Fruit fly (Drosophila melanogaster): ENCODE measurements around the gene Ndc80.
A peak's percentile ranks its signal among the peaks of the same experiment; 100 is the strongest.

Ndc80 gene

DNA sequence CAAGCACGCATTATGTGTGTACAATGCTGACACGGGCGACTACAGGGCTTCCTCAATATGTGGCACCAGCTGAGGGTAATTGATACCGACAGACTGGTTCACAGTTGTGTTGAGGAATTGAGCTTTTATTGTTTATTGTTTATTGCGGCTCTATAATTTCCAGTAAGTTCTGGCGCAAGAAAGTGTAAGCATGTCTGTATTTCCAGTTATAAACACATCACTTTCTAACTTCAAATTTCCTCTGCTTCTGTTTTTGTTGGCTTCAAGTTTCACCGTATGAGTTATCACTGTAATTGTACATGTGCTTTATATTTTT lies 14.7 kb upstream of the Ndc80 start (continued):
- TF ChIP-seq MTF-1 (GFP tag; optimal IDR thresholded peaks at IDR 0.05; ENCODE audit: borderline replicate concordance) = peak; percentile 26
- no peak for TF ChIP-seq tll (GFP tag; optimal IDR thresholded peaks at IDR 0.05)
- TF ChIP-seq croc (GFP tag; conservative IDR thresholded peaks at IDR 0.05) = peak; percentile 57
- TF ChIP-seq usp (GFP tag; optimal IDR thresholded peaks at IDR 0.05) = no peak
- TF ChIP-seq CG6654 (GFP tag; optimal IDR thresholded peaks at IDR 0.05) = peak; percentile 0
- peak; percentile 70 for TF ChIP-seq Blimp-1 (GFP tag; optimal IDR thresholded peaks at IDR 0.05)
- peak; percentile 45 for TF ChIP-seq CG8359 (GFP tag; optimal IDR thresholded peaks at IDR 0.05; ENCODE audit: borderline replicate concordance)
- TF ChIP-seq chinmo (GFP tag; IDR thresholded peaks at IDR 0.05; ENCODE audit: partially characterized antibody) = 0 out of 4 replicates have a peak, but pooled peaks have one; percentile 4
- peak; percentile 78 for TF ChIP-seq CG34376 (GFP tag; optimal IDR thresholded peaks at IDR 0.05)
- TF ChIP-seq CG18011 (GFP tag; optimal IDR thresholded peaks at IDR 0.05) = no peak
- TF ChIP-seq caup (GFP tag; optimal IDR thresholded peaks at IDR 0.05; ENCODE audit: severe bottlenecking) = peak; percentile 72
- peak; percentile 69 for TF ChIP-seq sd (tag; optimal IDR thresholded peaks at IDR 0.05)
- TF ChIP-seq HmgD (GFP tag; optimal IDR thresholded peaks at IDR 0.05) = peak; percentile 73
- peak; percentile 64 for TF ChIP-seq CG10366 (GFP tag; IDR thresholded peaks at IDR 0.05)
- no peak for TF ChIP-seq fd102C (GFP tag; optimal IDR thresholded peaks at IDR 0.05)
- peak; percentile 39; the same call in 1 of the 2 replicates for TF ChIP-seq H2.0 (GFP tag; IDR thresholded peaks at IDR 0.05)
- TF ChIP-seq CTCF (GFP tag; optimal IDR thresholded peaks at IDR 0.05) = no peak
- peak; percentile 72 for TF ChIP-seq BtbVII (GFP tag; optimal IDR thresholded peaks at IDR 0.05)
- peak; percentile 37 for TF ChIP-seq CG12236 (GFP tag; optimal IDR thresholded peaks at IDR 0.05)
- TF ChIP-seq CG1603 (tag; optimal IDR thresholded peaks at IDR 0.05) = peak; percentile 37
- TF ChIP-seq dimm (GFP tag; IDR thresholded peaks at IDR 0.05) = no peak
- TF ChIP-seq Nf-YC (tag; optimal IDR thresholded peaks at IDR 0.05) = peak; percentile 56
- peak; percentile 79 for TF ChIP-seq Hand (GFP tag; optimal IDR thresholded peaks at IDR 0.05)
- TF ChIP-seq twi (tag; optimal IDR thresholded peaks at IDR 0.05) = peak; percentile 46
- no peak for TF ChIP-seq CG10959 (GFP tag; IDR thresholded peaks at IDR 0.05)
- TF ChIP-seq Doc2 (GFP tag; IDR thresholded peaks at IDR 0.05) = peak; percentile 54
- peak; percentile 72 for TF ChIP-seq phol (tag; optimal IDR thresholded peaks at IDR 0.05)
- peak; percentile 96 for TF ChIP-seq Med (GFP tag)
- peak; percentile 79; the same call in 1 of the 2 replicates for TF ChIP-seq vvl (GFP tag; IDR thresholded peaks at IDR 0.05)
- TF ChIP-seq CG11093 (GFP tag; IDR thresholded peaks at IDR 0.05) = 0 out of 3 replicates have a peak, but pooled peaks have one; percentile 67
- 0 out of 2 replicates have a peak, but pooled peaks have one; percentile 19 for TF ChIP-seq CG5953 (GFP tag; IDR thresholded peaks at IDR 0.05)
- no peak for TF ChIP-seq crol (GFP tag; IDR thresholded peaks at IDR 0.05)
- no peak for TF ChIP-seq CG10565 (GFP tag; optimal IDR thresholded peaks at IDR 0.05)
- peak; percentile 49 for TF ChIP-seq CG1529 (GFP tag; optimal IDR thresholded peaks at IDR 0.05)
- peak; percentile 69 for TF ChIP-seq gcm2 (GFP tag; optimal IDR thresholded peaks at IDR 0.05)
- TF ChIP-seq Bgb (GFP tag; IDR thresholded peaks at IDR 0.05; ENCODE audit: partially characterized antibody) = no peak
- TF ChIP-seq Mad (GFP tag; optimal IDR thresholded peaks at IDR 0.05) = peak; percentile 36
- no peak for TF ChIP-seq ash1 (GFP tag; optimal IDR thresholded peaks at IDR 0.05)
- TF ChIP-seq dmrt11E (tag; optimal IDR thresholded peaks at IDR 0.05) = peak; percentile 43
- TF ChIP-seq lab (GFP tag; optimal IDR thresholded peaks at IDR 0.05) = peak; percentile 88
- peak; percentile 71 for TF ChIP-seq ken (GFP tag; IDR thresholded peaks at IDR 0.05)
- TF ChIP-seq CG11456 (GFP tag; IDR thresholded peaks at IDR 0.05) = peak; percentile 81
- TF ChIP-seq CG13894 (tag; optimal IDR thresholded peaks at IDR 0.05) = peak; percentile 49
- peak; percentile 59 for TF ChIP-seq CrebB (tag; optimal IDR thresholded peaks at IDR 0.05)
- no peak for TF ChIP-seq CG2202 (tag; optimal IDR thresholded peaks at IDR 0.05)
- TF ChIP-seq slbo (GFP tag; IDR thresholded peaks at IDR 0.05) = peak; percentile 89
- no peak for TF ChIP-seq ac (GFP tag; optimal IDR thresholded peaks at IDR 0.05)
- peak; percentile 77 for TF ChIP-seq bcd (GFP tag; optimal IDR thresholded peaks at IDR 0.05)
- TF ChIP-seq CG13123 (GFP tag; optimal IDR thresholded peaks at IDR 0.05) = peak; percentile 8
- no peak for TF ChIP-seq toy (GFP tag; IDR thresholded peaks at IDR 0.05)
- peak; percentile 52 for TF ChIP-seq Atf3 (GFP tag; optimal IDR thresholded peaks at IDR 0.05)
